Fruit fly (Drosophila melanogaster) whole organism, embryonic: ENCODE measurements around the gene Cdc37.

ENCODE experiments used
- Antp ChIP-seq: fragments of 200-800 bp; sonication (Bioruptor generic); optimal IDR thresholded peaks from 3 replicates; lab custom pipeline; 2016; ENCODE audit warnings: missing biosample characterization, missing genetic modification characterization
- BEAF-32 ChIP-seq: fragments of 200-800 bp; sonication (Bioruptor generic); optimal IDR thresholded peaks from 3 replicates; lab custom pipeline; 2017; ENCODE audit warnings: missing biosample characterization, missing genetic modification characterization, mild to moderate bottlenecking, moderate library complexity, missing genetic modification reagents
- CG10209 ChIP-seq: fragments of 200-800 bp; sonication (Bioruptor generic); optimal IDR thresholded peaks from 3 replicates; lab custom pipeline; 2017; ENCODE audit warnings: missing biosample characterization, mild to moderate bottlenecking, missing genetic modification characterization, missing genetic modification reagents
- CG11247 ChIP-seq: fragments of 200-800 bp; sonication (Bioruptor generic); IDR thresholded peaks from 2 replicates; pipeline ENCODE4 v1.3.6; 2022; ENCODE audit warnings: missing biosample characterization, missing genetic modification characterization
- CG11695 ChIP-seq: fragments of 200-800 bp; sonication (Bioruptor generic); IDR thresholded peaks from 3 replicates; pipeline ENCODE4 v1.3.6; 2022; ENCODE audit warnings: missing biosample characterization, missing genetic modification characterization
- CG15479 ChIP-seq: fragments of 200-800 bp; sonication (Bioruptor generic); optimal IDR thresholded peaks from 3 replicates; lab custom pipeline; 2019; ENCODE audit warnings: missing biosample characterization, mild to moderate bottlenecking, missing genetic modification characterization, moderate library complexity
- CG16779 ChIP-seq: fragments of 200-800 bp; sonication (Bioruptor generic); IDR thresholded peaks from 2 replicates; pipeline ENCODE4 v1.3.6; 2022; ENCODE audit warnings: missing biosample characterization, missing genetic modification characterization
- CG17328 ChIP-seq: fragments of 200-800 bp; sonication (Bioruptor generic); IDR thresholded peaks from 2 replicates; pipeline ENCODE4 v1.3.6; 2022; ENCODE audit warnings: missing biosample characterization, missing genetic modification characterization
- CG2116 ChIP-seq: fragments of 200-800 bp; sonication (Bioruptor generic); optimal IDR thresholded peaks from 3 replicates; lab custom pipeline; 2018; ENCODE audit warnings: missing biosample characterization, mild to moderate bottlenecking, missing genetic modification characterization
- CG33213 ChIP-seq: fragments of 200-800 bp; sonication (Bioruptor generic); optimal IDR thresholded peaks from 3 replicates; lab custom pipeline; 2016; ENCODE audit warnings: missing biosample characterization, missing genetic modification characterization
- CG4360 ChIP-seq: fragments of 200-800 bp; sonication (Bioruptor generic); IDR thresholded peaks from 2 replicates; pipeline ENCODE4 v1.3.6; 2022; ENCODE audit warnings: missing biosample characterization, missing genetic modification characterization
- CG5180 ChIP-seq: fragments of 200-800 bp; sonication (Bioruptor generic); optimal IDR thresholded peaks from 3 replicates; lab custom pipeline; 2017; ENCODE audit warnings: missing biosample characterization, missing genetic modification characterization, mild to moderate bottlenecking, moderate library complexity, missing genetic modification reagents
- CG7357 ChIP-seq: fragments of 200-800 bp; sonication (Bioruptor generic); IDR thresholded peaks from 3 replicates; pipeline ENCODE4 v1.3.6; 2022; ENCODE audit warnings: missing biosample characterization, missing genetic modification characterization
- CG7786 ChIP-seq: fragments of 200-800 bp; sonication (Bioruptor generic); optimal IDR thresholded peaks from 2 replicates; lab custom pipeline; 2016; ENCODE audit warnings: missing biosample characterization, missing genetic modification characterization
- CG7963 ChIP-seq: fragments of 200-800 bp; sonication (Bioruptor generic); IDR thresholded peaks from 3 replicates; pipeline ENCODE4 v1.3.6; 2022; ENCODE audit warnings: missing biosample characterization, missing genetic modification characterization; ENCODE audit not compliant: partially characterized antibody
- CG9727 ChIP-seq: fragments of 200-800 bp; sonication (Bioruptor generic); optimal IDR thresholded peaks from 3 replicates; lab custom pipeline; 2017; ENCODE audit warnings: missing biosample characterization, mild to moderate bottlenecking, missing genetic modification characterization
- CTCF ChIP-seq: fragments of 200-800 bp; sonication (Bioruptor generic); optimal IDR thresholded peaks from 2 replicates; lab custom pipeline; 2017; ENCODE audit warnings: missing biosample characterization, mild to moderate bottlenecking, missing genetic modification characterization, moderate library complexity
- Gsc ChIP-seq: fragments of 200-800 bp; sonication (Bioruptor generic); IDR thresholded peaks from 2 replicates; pipeline ENCODE4 v1.3.6; 2022; ENCODE audit warnings: missing biosample characterization, missing genetic modification characterization
- HLH4C ChIP-seq: fragments of 200-800 bp; sonication (Bioruptor generic); IDR thresholded peaks from 3 replicates; pipeline ENCODE4 v1.3.6; 2022; ENCODE audit warnings: missing biosample characterization, missing genetic modification characterization; ENCODE audit not compliant: partially characterized antibody
- Hey ChIP-seq: fragments of 200-800 bp; sonication (Bioruptor generic); optimal IDR thresholded peaks from 3 replicates; lab custom pipeline; 2018; ENCODE audit warnings: missing biosample characterization, mild to moderate bottlenecking, missing genetic modification characterization
- Hr51 ChIP-seq, 2 experiments: fragments of 200-800 bp; sonication (Bioruptor generic); optimal IDR thresholded peaks; 2 replicates in 1 of 2; 3 replicates in 1 of 2; lab custom pipeline; 2016 to 2018; ENCODE audit warnings: missing biosample characterization in 2 of 2, missing genetic modification characterization in 2 of 2, mild to moderate bottlenecking in 1 of 2, moderate library complexity in 1 of 2
- Poxn ChIP-seq: fragments of 200-800 bp; sonication (Bioruptor generic); IDR thresholded peaks from 2 replicates; pipeline ENCODE4 v1.3.6; 2022; ENCODE audit warnings: missing biosample characterization, missing genetic modification characterization
- Rfx ChIP-seq: fragments of 200-800 bp; sonication (Bioruptor generic); IDR thresholded peaks from 2 replicates; pipeline ENCODE4 v1.3.6; 2022; ENCODE audit warnings: missing biosample characterization, missing genetic modification characterization
- Sox102F ChIP-seq: fragments of 200-800 bp; sonication (Bioruptor generic); optimal IDR thresholded peaks from 2 replicates; lab custom pipeline; 2018; ENCODE audit warnings: missing biosample characterization, mild to moderate bottlenecking, missing genetic modification characterization, moderate library complexity
- Tbp ChIP-seq: fragments of >200 bp; optimal IDR thresholded peaks from 2 replicates; lab custom pipeline; 2018; ENCODE audit warnings: missing biosample characterization, missing genetic modification characterization
- Xbp1 ChIP-seq: fragments of 200-800 bp; sonication (Bioruptor generic); optimal IDR thresholded peaks from 3 replicates; lab custom pipeline; 2016; ENCODE audit warnings: missing biosample characterization, mild to moderate bottlenecking, missing genetic modification characterization
- Xrp1 ChIP-seq: fragments of 200-800 bp; sonication (Bioruptor generic); IDR thresholded peaks from 2 replicates; pipeline ENCODE4 v1.3.6; 2022; ENCODE audit warnings: missing biosample characterization, missing genetic modification characterization
- ap ChIP-seq: fragments of 200-800 bp; sonication (Bioruptor generic); IDR thresholded peaks from 2 replicates; pipeline ENCODE4 v1.3.6; 2022; ENCODE audit warnings: missing biosample characterization, missing genetic modification characterization
- bcd ChIP-seq: fragments of 200-800 bp; sonication (Bioruptor generic); optimal IDR thresholded peaks from 2 replicates; lab custom pipeline; 2017; ENCODE audit warnings: missing biosample characterization, mild to moderate bottlenecking, missing genetic modification characterization
- caup ChIP-seq: fragments of 200-800 bp; sonication (Bioruptor generic); optimal IDR thresholded peaks from 3 replicates; lab custom pipeline; 2017; ENCODE audit warnings: missing biosample characterization, mild to moderate bottlenecking, missing genetic modification characterization, moderate library complexity; ENCODE audit not compliant: severe bottlenecking
- chn ChIP-seq: fragments of 200-800 bp; sonication (Bioruptor generic); optimal IDR thresholded peaks from 2 replicates; lab custom pipeline; 2016; ENCODE audit warnings: missing biosample characterization, missing genetic modification characterization
- ci ChIP-seq: fragments of 200-800 bp; sonication (Bioruptor generic); IDR thresholded peaks from 3 replicates; pipeline ENCODE4 v1.3.6; 2022; ENCODE audit warnings: missing biosample characterization, missing genetic modification characterization
- croc ChIP-seq: fragments of 200-800 bp; sonication (Bioruptor generic); conservative IDR thresholded peaks from 3 replicates; pipeline ENCODE4 v1.3.6; 2022; ENCODE audit warnings: missing biosample characterization, missing genetic modification characterization
- da ChIP-seq: fragments of 200-800 bp; sonication (Bioruptor generic); optimal IDR thresholded peaks from 2 replicates; lab custom pipeline; 2016; ENCODE audit warnings: missing biosample characterization, missing genetic modification characterization
- gcm ChIP-seq: fragments of 200-800 bp; sonication (Bioruptor generic); optimal IDR thresholded peaks from 2 replicates; lab custom pipeline; 2019; ENCODE audit warnings: missing biosample characterization, mild to moderate bottlenecking, missing genetic modification characterization, moderate library complexity
- jumu ChIP-seq: fragments of 200-800 bp; sonication (Bioruptor generic); optimal IDR thresholded peaks from 3 replicates; lab custom pipeline; 2016; ENCODE audit warnings: missing biosample characterization, missing genetic modification characterization
- lab ChIP-seq: fragments of 200-800 bp; sonication (Bioruptor generic); optimal IDR thresholded peaks from 3 replicates; lab custom pipeline; 2017; ENCODE audit warnings: missing biosample characterization, missing genetic modification characterization, mild to moderate bottlenecking, moderate library complexity, missing genetic modification reagents
- lmd ChIP-seq: fragments of 200-800 bp; sonication (Bioruptor generic); IDR thresholded peaks from 2 replicates; pipeline ENCODE4 v1.3.6; 2022; ENCODE audit warnings: missing biosample characterization, missing genetic modification characterization
- mld ChIP-seq: fragments of 200-800 bp; sonication (Bioruptor generic); IDR thresholded peaks from 3 replicates; pipeline ENCODE4 v1.3.6; 2022; ENCODE audit warnings: missing biosample characterization, missing genetic modification characterization; ENCODE audit not compliant: partially characterized antibody
- pfk ChIP-seq: fragments of 200-800 bp; sonication (Bioruptor generic); optimal IDR thresholded peaks from 2 replicates; lab custom pipeline; 2018; ENCODE audit warnings: missing biosample characterization, mild to moderate bottlenecking, missing genetic modification characterization, moderate library complexity
- repo ChIP-seq: fragments of 200-800 bp; sonication (Bioruptor generic); optimal IDR thresholded peaks from 2 replicates; lab custom pipeline; 2016; ENCODE audit warnings: missing biosample characterization, missing genetic modification characterization
- row ChIP-seq: fragments of 200-800 bp; sonication (Bioruptor generic); IDR thresholded peaks from 3 replicates; pipeline ENCODE4 v1.3.6; 2022; ENCODE audit warnings: missing biosample characterization, missing genetic modification characterization
- sens ChIP-seq: fragments of 200-800 bp; sonication (Bioruptor generic); peaks from one replicate; lab custom pipeline; 2016; ENCODE audit warnings: missing biosample characterization, missing genetic modification characterization
- sqz ChIP-seq: fragments of 200-800 bp; sonication (Bioruptor generic); optimal IDR thresholded peaks from 3 replicates; lab custom pipeline; 2018; ENCODE audit warnings: missing biosample characterization, mild to moderate bottlenecking, missing genetic modification characterization
- sr ChIP-seq: fragments of 200-800 bp; sonication (Bioruptor generic); IDR thresholded peaks from 3 replicates; pipeline ENCODE4 v1.3.6; 2022; ENCODE audit warnings: missing biosample characterization, missing genetic modification characterization
- tll ChIP-seq, 2 experiments: fragments of 200-800 bp in 1 of 2; fragments of >200 bp in 1 of 2; sonication (Bioruptor generic) in 1 of 2; optimal IDR thresholded peaks; 2 replicates each; lab custom pipeline; 2017 to 2019; ENCODE audit warnings: missing biosample characterization in 2 of 2, missing genetic modification characterization in 2 of 2, mild to moderate bottlenecking in 1 of 2, moderate library complexity in 1 of 2
- unpg ChIP-seq: fragments of 200-800 bp; sonication (Bioruptor generic); optimal IDR thresholded peaks from 3 replicates; lab custom pipeline; 2018; ENCODE audit warnings: missing biosample characterization, mild to moderate bottlenecking, missing genetic modification characterization, moderate library complexity
- zen2 ChIP-seq: fragments of 200-800 bp; sonication (Bioruptor generic); IDR thresholded peaks from 3 replicates; pipeline ENCODE4 v1.3.6; 2022; ENCODE audit warnings: missing biosample characterization, missing genetic modification characterization; ENCODE audit not compliant: partially characterized antibody

Gene Cdc37

DNA sequence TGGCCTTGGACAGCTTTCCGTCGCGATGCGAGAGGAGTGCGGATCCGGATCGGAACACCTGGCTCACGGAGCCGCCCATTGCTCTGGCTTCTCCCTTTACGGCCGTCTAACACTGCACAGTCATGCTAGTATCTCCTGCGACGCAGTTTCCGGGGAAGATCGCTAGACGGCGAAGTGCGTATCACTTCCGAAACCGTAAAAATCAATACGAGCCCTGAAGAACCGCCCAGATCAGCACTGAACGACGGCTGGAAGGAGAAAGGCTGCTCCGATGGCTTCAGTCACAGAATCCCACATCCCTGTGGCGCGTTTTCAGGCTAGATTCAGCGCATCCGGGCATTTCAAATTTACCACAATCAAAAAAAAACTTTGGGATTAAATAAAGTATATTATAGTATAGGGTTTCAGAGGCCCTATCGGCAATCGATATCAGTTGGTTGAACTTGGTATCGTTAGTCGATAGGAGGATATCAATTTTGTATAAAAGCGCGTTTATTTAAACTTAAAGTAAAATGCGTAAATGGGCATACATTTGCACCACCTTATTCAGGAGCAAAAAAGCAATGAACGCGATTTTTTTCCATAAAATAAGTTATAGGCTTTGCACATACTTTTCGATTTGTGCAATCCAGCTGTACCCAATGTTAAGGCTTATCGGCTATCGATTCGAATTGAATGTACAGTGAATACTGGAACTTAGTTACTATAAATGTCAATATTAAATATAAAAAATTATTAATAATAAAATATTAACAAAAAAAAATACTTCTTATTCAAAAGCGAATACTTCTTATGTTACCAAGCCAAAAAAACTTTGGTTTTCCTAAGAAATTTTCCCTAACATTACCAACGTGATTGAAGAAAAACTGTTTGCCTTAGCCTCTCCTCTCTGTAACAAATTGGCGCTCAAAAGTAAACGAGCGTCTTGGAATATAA is 20.2 kb upstream of the Cdc37 start, which contains the start of the genes CG13933 and PolD2 (continued):
- TF ChIP-seq ap (GFP tag; lab: Robert Waterston, UW) (peak; percentile 99), caup (GFP tag; lab: Kevin White, UChicago) (peak; percentile 95), CG7786 (peak; percentile 85), repo (GFP tag; lab: Kevin White, UChicago) (no peak), Hey (tag; lab: Kevin White, UChicago) (no peak), CG7357 (GFP tag; lab: Robert Waterston, UW) (peak; percentile 88), sr (GFP tag; lab: Robert Waterston, UW) (peak; percentile 48; the same call in 1 of the 3 replicates), CG11695 (GFP tag; lab: Robert Waterston, UW) (peak; percentile 94), ci (GFP tag; lab: Robert Waterston, UW) (peak; percentile 99), sqz (GFP tag; lab: Kevin White, UChicago) (no peak), pfk (no peak), CG7963 (GFP tag; lab: Robert Waterston, UW) (peak; percentile 81), Hr51 (GFP tag; optimal IDR thresholded peaks at IDR 0.05; lab: Kevin White, UChicago) (peak; percentile 88 to 98), CG16779 (GFP tag; lab: Robert Waterston, UW) (peak; percentile 81), croc (peak; percentile 96), zen2 (peak; percentile 75; the same call in 2 of the 3 replicates), gcm (GFP tag; lab: Kevin White, UChicago) (peak; percentile 97), lab (GFP tag; lab: Kevin White, UChicago) (peak; percentile 92), CG5180 (GFP tag; lab: Kevin White, UChicago) (no peak), mld (GFP tag; lab: Robert Waterston, UW) (peak; percentile 67; the same call in 2 of the 3 replicates), BEAF-32 (GFP tag; lab: Kevin White, UChicago) (peak; percentile 51), Poxn (peak; percentile 91), Xbp1 (GFP tag; lab: Kevin White, UChicago) (peak; percentile 98), HLH4C (GFP tag; lab: Robert Waterston, UW) (peak; percentile 95), sens (GFP tag; lab: Kevin White, UChicago) (peak; percentile 94), da (GFP tag; lab: Kevin White, UChicago) (no peak), unpg (GFP tag; lab: Kevin White, UChicago) (peak; percentile 98), Tbp (GFP tag; lab: Kevin White, UChicago) (no peak), Xrp1 (GFP tag; lab: Robert Waterston, UW) (peak; percentile 99), row (GFP tag; lab: Robert Waterston, UW) (peak; percentile 100), CG10209 (GFP tag; lab: Kevin White, UChicago) (peak; percentile 97), CG15479 (GFP tag; lab: Kevin White, UChicago) (peak; percentile 33), CG33213 (GFP tag; lab: Kevin White, UChicago) (no peak), Sox102F (GFP tag; lab: Kevin White, UChicago) (peak; percentile 99), Gsc (peak; percentile 91), jumu (GFP tag; lab: Kevin White, UChicago) (peak; percentile 66), Rfx (peak; percentile 96), CG4360 (GFP tag; lab: Robert Waterston, UW) (peak; percentile 60; the same call in 1 of the 2 replicates), Antp (GFP tag; lab: Kevin White, UChicago) (peak; percentile 79), chn (peak; percentile 86), CG17328 (peak; percentile 99), bcd (GFP tag; lab: Kevin White, UChicago) (peak; percentile 94), CG9727 (GFP tag; lab: Kevin White, UChicago) (peak; percentile 98), CG2116 (GFP tag; lab: Kevin White, UChicago) (peak; percentile 83), CTCF (GFP tag; lab: Kevin White, UChicago) (no peak), tll (GFP tag; optimal IDR thresholded peaks at IDR 0.05; lab: Kevin White, UChicago) (no peak), lmd (peak; percentile 88), CG11247 (GFP tag; lab: Robert Waterston, UW) (peak; percentile 90)
